Worm (Caenorhabditis elegans): ENCODE results near the gene F35B12.9.

ce11 chrV:11644166-11644565, 43.2 kb downstream of the F35B12.9 start, which contains the start of gene bir-1:
- TF ChIP-seq scrt-1 (GFP tag; IDR thresholded peaks at IDR 0.05) (no peak), ama-1 (optimal IDR thresholded peaks at IDR 0.05) (no peak)
